Fruit fly (Drosophila melanogaster): ENCODE measurements around the gene CG34426.

dm6 chr3L:8825030-8825407 is 22.8 kb downstream of the CG34426 start:
- TF ChIP-seq pan (optimal IDR thresholded peaks at IDR 0.05) (no peak), psq (optimal IDR thresholded peaks at IDR 0.05) (no peak), usp (GFP tag; optimal IDR thresholded peaks at IDR 0.05) (no peak)

All from whole organism.